Worm (Caenorhabditis elegans) whole organism, late embryonic: ENCODE results near the gene F53F4.2.
A peak's percentile ranks its signal among the peaks of the same experiment; 100 is the strongest.

Source experiments
- F13H6.1 ChIP-seq: sonication (generic microtip); optimal IDR thresholded peaks from 2 replicates; lab custom pipeline; 2016; ENCODE audit warnings: missing genetic modification characterization, missing compliant biosample characterization
- K02D7.2 ChIP-seq: sonication (generic microtip); optimal IDR thresholded peaks from 2 replicates; lab custom pipeline; 2017; ENCODE audit warnings: mild to moderate bottlenecking, missing genetic modification characterization, missing compliant biosample characterization
- K09A11.1 ChIP-seq: sonication (generic microtip); optimal IDR thresholded peaks from 2 replicates; lab custom pipeline; 2017; ENCODE audit warnings: antibody characterized with exemption, mild to moderate bottlenecking, missing genetic modification characterization, missing compliant biosample characterization; ENCODE audit not compliant: insufficient read depth
- T23F11.4 ChIP-seq: fragments of 200-800 bp; sonication (Bioruptor generic); optimal IDR thresholded peaks from 2 replicates; lab custom pipeline; 2018; ENCODE audit warnings: mild to moderate bottlenecking, missing genetic modification characterization, missing compliant biosample characterization
- Y22D7AL.16 ChIP-seq: sonication (generic microtip); optimal IDR thresholded peaks from 2 replicates; lab custom pipeline; 2016; ENCODE audit warnings: missing genetic modification characterization, missing compliant biosample characterization
- ama-1 ChIP-seq: fragments of 150-350 bp; optimal IDR thresholded peaks from 2 replicates; lab custom pipeline; 2014
- ceh-14 ChIP-seq: sonication (generic microtip); optimal IDR thresholded peaks from 2 replicates; lab custom pipeline; 2016; ENCODE audit warnings: missing genotype, missing genetic modification characterization, missing compliant biosample characterization
- ceh-18 ChIP-seq: sonication (generic microtip); optimal IDR thresholded peaks from 2 replicates; lab custom pipeline; 2016; ENCODE audit warnings: missing genetic modification characterization, missing compliant biosample characterization
- ceh-19 ChIP-seq: fragments of 200-800 bp; sonication (Bioruptor generic); optimal IDR thresholded peaks from 2 replicates; lab custom pipeline; 2018; ENCODE audit warnings: mild to moderate bottlenecking, missing genetic modification characterization, missing compliant biosample characterization
- ceh-24 ChIP-seq: sonication (generic microtip); optimal IDR thresholded peaks from 2 replicates; lab custom pipeline; 2016; ENCODE audit warnings: mild to moderate bottlenecking, missing genetic modification characterization, missing compliant biosample characterization
- ceh-30 ChIP-seq: fragments of 150-350 bp; optimal IDR thresholded peaks from 2 replicates; lab custom pipeline; 2014; ENCODE audit warnings: missing biosample characterization, missing genetic modification characterization
- ceh-34 ChIP-seq: sonication (generic microtip); optimal IDR thresholded peaks from 2 replicates; lab custom pipeline; 2016; ENCODE audit warnings: mild to moderate bottlenecking, missing genetic modification characterization, missing compliant biosample characterization
- ceh-48 ChIP-seq: sonication (generic microtip); optimal IDR thresholded peaks from 2 replicates; lab custom pipeline; 2016; ENCODE audit warnings: missing genetic modification characterization, inconsistent platforms, missing compliant biosample characterization
- ceh-9 ChIP-seq: sonication (generic microtip); optimal IDR thresholded peaks from 2 replicates; lab custom pipeline; 2016; ENCODE audit warnings: mild to moderate bottlenecking, missing genetic modification characterization, inconsistent platforms, missing compliant biosample characterization
- che-1 ChIP-seq: sonication (generic microtip); optimal IDR thresholded peaks from 2 replicates; lab custom pipeline; 2016; ENCODE audit warnings: mild to moderate bottlenecking, missing genetic modification characterization, missing compliant biosample characterization
- dve-1 ChIP-seq: sonication (generic microtip); optimal IDR thresholded peaks from 2 replicates; lab custom pipeline; 2017; ENCODE audit warnings: antibody characterized with exemption, mild to moderate bottlenecking, missing genetic modification characterization, missing compliant biosample characterization
- elt-2 ChIP-seq: sonication (generic microtip); optimal IDR thresholded peaks from 2 replicates; lab custom pipeline; 2016; ENCODE audit warnings: missing genetic modification reagents, missing genetic modification characterization, missing compliant biosample characterization
- elt-4 ChIP-seq: sonication (generic microtip); optimal IDR thresholded peaks from 2 replicates; lab custom pipeline; 2016; ENCODE audit warnings: missing genetic modification characterization, missing compliant biosample characterization
- fax-1 ChIP-seq: sonication (generic microtip); optimal IDR thresholded peaks from 2 replicates; lab custom pipeline; 2016; ENCODE audit warnings: missing genotype, missing genetic modification characterization, missing compliant biosample characterization
- hlh-30 ChIP-seq: sonication (generic microtip); optimal IDR thresholded peaks from 2 replicates; lab custom pipeline; 2017; ENCODE audit warnings: antibody characterized with exemption, missing genetic modification characterization, missing compliant biosample characterization; ENCODE audit not compliant: insufficient read depth
- madf-2 ChIP-seq: sonication (generic microtip); optimal IDR thresholded peaks from 2 replicates; lab custom pipeline; 2017; ENCODE audit warnings: missing genetic modification characterization, missing compliant biosample characterization
- mec-3 ChIP-seq: sonication (generic microtip); optimal IDR thresholded peaks from 2 replicates; lab custom pipeline; 2016; ENCODE audit warnings: borderline replicate concordance, missing genetic modification characterization, missing compliant biosample characterization
- nfya-1 ChIP-seq: sonication (generic microtip); optimal IDR thresholded peaks from 2 replicates; lab custom pipeline; 2017; ENCODE audit warnings: missing genetic modification characterization, mild to moderate bottlenecking, missing compliant biosample characterization, antibody characterized with exemption, moderate library complexity
- nhr-11 ChIP-seq: fragments of 150-350 bp; optimal IDR thresholded peaks from 2 replicates; lab custom pipeline; 2014; ENCODE audit warnings: missing biosample characterization, missing genetic modification characterization
- nhr-232 ChIP-seq: sonication (generic microtip); optimal IDR thresholded peaks from 2 replicates; lab custom pipeline; 2016; ENCODE audit warnings: missing genetic modification characterization, missing compliant biosample characterization
- pag-3 ChIP-seq: sonication (generic microtip); optimal IDR thresholded peaks from 2 replicates; lab custom pipeline; 2016; ENCODE audit warnings: missing compliant biosample characterization, missing genetic modification characterization, borderline replicate concordance
- pat-9 ChIP-seq: fragments of 200-800 bp; sonication (Bioruptor generic); optimal IDR thresholded peaks from 2 replicates; lab custom pipeline; 2018; ENCODE audit warnings: mild to moderate bottlenecking, missing genetic modification characterization, moderate library complexity, missing compliant biosample characterization
- pha-4 ChIP-seq: fragments of 150-350 bp; optimal IDR thresholded peaks from 2 replicates; lab custom pipeline; 2018; ENCODE audit warnings: missing biosample characterization, missing genetic modification reagents, missing genetic modification characterization
- pqm-1 ChIP-seq: sonication (generic microtip); optimal IDR thresholded peaks from 2 replicates; lab custom pipeline; 2016; ENCODE audit warnings: missing genetic modification characterization, missing compliant biosample characterization
- sdc-2 ChIP-seq: sonication (generic microtip); optimal IDR thresholded peaks from 2 replicates; lab custom pipeline; 2016; ENCODE audit warnings: missing genotype, missing genetic modification characterization, missing compliant biosample characterization
- syd-9 ChIP-seq: sonication (generic microtip); optimal IDR thresholded peaks from 2 replicates; lab custom pipeline; 2016; ENCODE audit warnings: mild to moderate bottlenecking, missing genetic modification characterization, moderate library complexity, missing compliant biosample characterization
- tbx-7 ChIP-seq: sonication (generic microtip); optimal IDR thresholded peaks from 2 replicates; lab custom pipeline; 2016; ENCODE audit warnings: missing genotype, missing genetic modification characterization, missing compliant biosample characterization
- unc-42 ChIP-seq: sonication (generic microtip); optimal IDR thresholded peaks from 2 replicates; lab custom pipeline; 2016; ENCODE audit warnings: missing genotype, missing genetic modification characterization, missing compliant biosample characterization
- unc-86 ChIP-seq: sonication (generic microtip); optimal IDR thresholded peaks from 2 replicates; lab custom pipeline; 2016; ENCODE audit warnings: missing genetic modification characterization, missing compliant biosample characterization
- zip-5 ChIP-seq: sonication (generic microtip); optimal IDR thresholded peaks from 2 replicates; lab custom pipeline; 2016; ENCODE audit warnings: missing genetic modification characterization, missing compliant biosample characterization
- ztf-16 ChIP-seq: sonication (generic microtip); optimal IDR thresholded peaks from 2 replicates; lab custom pipeline; 2017; ENCODE audit warnings: missing genetic modification characterization, missing compliant biosample characterization

F53F4.2 gene

ce11 chrV:13589494-13590176, at the start of gene F53F4.2, which contains the start of gene F53F4.18:
TSS of gene F53F4.2 (minus strand) at chrV:13589594.
TSS of gene F53F4.18 (plus strand) at chrV:13590126.
- no peak for TF ChIP-seq zip-5 (tag; lab: Kevin White, UChicago)
- no peak for TF ChIP-seq ceh-30 (tag; lab: Kevin White, UChicago)
- no peak for TF ChIP-seq ztf-16 (tag; lab: Kevin White, UChicago)
- TF ChIP-seq fax-1 (tag; lab: Kevin White, UChicago): no peak
- no peak for TF ChIP-seq sdc-2
- no peak for TF ChIP-seq che-1 (tag; lab: Kevin White, UChicago)
- TF ChIP-seq Y22D7AL.16: no peak
- no peak for TF ChIP-seq T23F11.4
- no peak for TF ChIP-seq ceh-48
- no peak for TF ChIP-seq ceh-24 (tag; lab: Kevin White, UChicago)
- TF ChIP-seq elt-4: no peak
- TF ChIP-seq ama-1 (lab: Kevin White, UChicago): no peak
- TF ChIP-seq nfya-1 (tag; lab: Kevin White, UChicago): no peak
- TF ChIP-seq madf-2 (tag; lab: Kevin White, UChicago): no peak
- TF ChIP-seq dve-1: no peak
- no peak for TF ChIP-seq ceh-34 (tag; lab: Kevin White, UChicago)

- TF ChIP-seq ceh-19 (GFP tag; lab: Kevin White, UChicago) (no peak), elt-2 (tag; lab: Kevin White, UChicago) (peak; percentile 75), nhr-11 (no peak), nfya-1 (tag; lab: Kevin White, UChicago) (no peak), ceh-9 (tag; lab: Kevin White, UChicago) (no peak)
Measured at ce11 chrV:13638040-13638439, 48.6 kb upstream of the F53F4.2 start.

DNA sequence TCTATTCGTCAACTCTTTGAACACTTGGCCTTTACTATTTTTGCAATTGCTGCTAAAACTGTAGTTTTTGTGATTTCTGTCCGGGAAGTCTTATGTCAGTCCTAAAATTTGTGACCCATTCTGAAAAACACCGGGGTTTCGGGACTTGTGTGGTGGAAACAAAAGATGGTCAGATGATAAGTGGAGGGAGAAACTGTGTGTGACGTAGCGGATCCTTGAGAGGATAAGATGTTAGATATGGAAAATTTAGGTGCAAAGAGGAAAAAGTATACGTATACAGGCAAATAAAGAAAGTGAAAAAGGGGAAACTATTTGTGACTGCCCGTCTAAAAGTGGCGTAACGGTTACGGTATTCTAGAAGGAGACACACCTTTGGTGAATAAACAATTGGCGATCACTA, 47.0 kb upstream of the F53F4.2 start:
- TF ChIP-seq ceh-18 (tag; lab: Kevin White, UChicago): no peak
- TF ChIP-seq pat-9 (tag; lab: Kevin White, UChicago): no peak
- TF ChIP-seq K09A11.1: no peak
- no peak for TF ChIP-seq pag-3 (tag; lab: Kevin White, UChicago)
- no peak for TF ChIP-seq mec-3
- TF ChIP-seq fax-1 (tag; lab: Kevin White, UChicago): no peak
- TF ChIP-seq ceh-30 (tag; lab: Kevin White, UChicago): no peak
- TF ChIP-seq ceh-14 (tag; lab: Kevin White, UChicago): no peak

- TF ChIP-seq pha-4 (tag; lab: Kevin White, UChicago) (no peak), T23F11.4 (no peak), tbx-7 (no peak), pqm-1 (tag; lab: Kevin White, UChicago) (no peak), nhr-232 (tag; lab: Kevin White, UChicago) (no peak), unc-86 (no peak), K02D7.2 (no peak), F13H6.1 (no peak), ama-1 (lab: Kevin White, UChicago) (no peak), ceh-14 (tag; lab: Kevin White, UChicago) (no peak), elt-4 (no peak)
Measured at ce11 chrV:13634149-13634548, 44.8 kb upstream of the F53F4.2 start, which contains the start of gene H37A05.2. TSS of gene H37A05.2 (minus strand) at chrV:13634249.

ce11 chrV:13627103-13627623, 37.8 kb upstream of the F53F4.2 start, which contains the start of gene sde-2:
TSS of gene sde-2 (plus strand) at chrV:13627573.
- no peak for TF ChIP-seq ceh-9 (tag; lab: Kevin White, UChicago)
- TF ChIP-seq fax-1 (tag; lab: Kevin White, UChicago): no peak
- no peak for TF ChIP-seq K02D7.2
- TF ChIP-seq hlh-30 (tag; lab: Kevin White, UChicago): peak; percentile 82
- no peak for TF ChIP-seq syd-9 (tag; lab: Kevin White, UChicago)
- peak; percentile 93 for TF ChIP-seq unc-42
- TF ChIP-seq zip-5 (tag; lab: Kevin White, UChicago): no peak
